Worm (Caenorhabditis elegans) whole organism, L3 larva: Measurements from ENCODE around the gene nhr-142.

Source experiments
- ZK546.5 ChIP-seq: sonication (generic microtip); optimal IDR thresholded peaks from 2 replicates; lab custom pipeline; 2017; ENCODE audit warnings: missing biosample characterization, missing genetic modification characterization
- aly-2 ChIP-seq: fragments of 150-350 bp; optimal IDR thresholded peaks from 2 replicates; lab custom pipeline; 2014; ENCODE audit warnings: missing biosample characterization, missing genetic modification characterization
- ama-1 ChIP-seq: fragments of 150-350 bp; optimal IDR thresholded peaks from 2 replicates; lab custom pipeline; 2018
- ceh-16 ChIP-seq: sonication (generic microtip); optimal IDR thresholded peaks from 2 replicates; lab custom pipeline; 2017; ENCODE audit warnings: missing biosample characterization, missing genetic modification characterization
- lsy-12 ChIP-seq: sonication (generic microtip); optimal IDR thresholded peaks from 2 replicates; lab custom pipeline; 2016; ENCODE audit warnings: mild to moderate bottlenecking, missing genetic modification characterization, missing compliant biosample characterization
- nhr-28 ChIP-seq: fragments of 150-350 bp; optimal IDR thresholded peaks from 2 replicates; lab custom pipeline; 2014; ENCODE audit warnings: missing biosample characterization, missing genetic modification characterization
- nhr-76 ChIP-seq: fragments of 150-350 bp; sonication (generic microtip); optimal IDR thresholded peaks from 5 replicates; lab custom pipeline; 2014; ENCODE audit warnings: missing biosample characterization, missing genetic modification characterization
- skn-1 ChIP-seq: fragments of 150-350 bp; optimal IDR thresholded peaks from 2 replicates; lab custom pipeline; 2014; ENCODE audit warnings: missing biosample characterization, missing genetic modification characterization
- unc-39 ChIP-seq: sonication (generic microtip); optimal IDR thresholded peaks from 4 replicates; lab custom pipeline; 2017; ENCODE audit warnings: missing biosample characterization, missing genetic modification characterization
- unc-62 ChIP-seq: fragments of 150-350 bp; sonication (generic microtip); optimal IDR thresholded peaks from 4 replicates; lab custom pipeline; 2014; ENCODE audit warnings: missing biosample characterization, missing genetic modification reagents, missing genetic modification characterization
- ztf-4 ChIP-seq: fragments of 150-350 bp; optimal IDR thresholded peaks from 2 replicates; lab custom pipeline; 2014; ENCODE audit warnings: missing biosample characterization, missing genetic modification characterization

DNA sequence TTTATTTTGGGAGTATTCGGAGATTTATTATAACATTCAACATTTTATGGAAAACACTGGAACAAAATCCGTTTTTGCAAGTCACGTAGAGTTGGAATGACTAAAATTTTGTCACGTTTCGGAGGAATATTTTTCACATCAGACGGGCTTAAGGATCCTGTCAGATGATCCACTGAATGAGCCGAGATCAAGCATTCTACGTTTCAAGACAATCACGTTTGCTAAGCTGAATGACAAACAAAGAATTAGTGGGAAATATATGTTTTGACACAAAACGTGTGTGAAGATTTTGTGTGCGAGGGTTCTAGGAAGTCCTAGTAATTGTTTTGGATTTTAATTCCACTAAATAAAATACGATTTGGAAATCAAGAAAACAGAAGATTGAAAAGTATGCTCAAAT, 50.9 kb downstream of the nhr-142 start:
- TF ChIP-seq aly-2: no peak
- TF ChIP-seq unc-39: no peak
- TF ChIP-seq unc-62 (GFP tag; lab: Kevin White, UChicago): no peak
- no peak for TF ChIP-seq nhr-76
- no peak for TF ChIP-seq ama-1 (lab: Kevin White, UChicago)
- no peak for TF ChIP-seq nhr-28
- no peak for TF ChIP-seq ztf-4 (tag; lab: Kevin White, UChicago)
- no peak for TF ChIP-seq skn-1 (tag; lab: Kevin White, UChicago)
- no peak for TF ChIP-seq ceh-16 (tag; lab: Kevin White, UChicago)
- no peak for TF ChIP-seq ZK546.5 (tag; lab: Kevin White, UChicago)
- TF ChIP-seq lsy-12 (tag; lab: Kevin White, UChicago): no peak
